Worm (Caenorhabditis elegans) whole organism, L3 larva: ENCODE measurements around the gene M02E1.1.
"Not testable (repeated sequence)": the region's sequence is repeated elsewhere in the genome, so short reads cannot be mapped to it uniquely, and the experiment has no call there.

ENCODE experiments used
- R02D3.7 ChIP-seq: fragments of 150-350 bp; optimal IDR thresholded peaks from 2 replicates; lab custom pipeline; 2014; ENCODE audit warnings: missing biosample characterization, missing genetic modification characterization
- ZK546.5 ChIP-seq: sonication (generic microtip); optimal IDR thresholded peaks from 2 replicates; lab custom pipeline; 2017; ENCODE audit warnings: missing biosample characterization, missing genetic modification characterization
- aly-2 ChIP-seq: fragments of 150-350 bp; optimal IDR thresholded peaks from 2 replicates; lab custom pipeline; 2014; ENCODE audit warnings: missing biosample characterization, missing genetic modification characterization
- ama-1 ChIP-seq: fragments of 150-350 bp; optimal IDR thresholded peaks from 2 replicates; lab custom pipeline; 2018
- ceh-28 ChIP-seq: fragments of 150-350 bp; optimal IDR thresholded peaks from 2 replicates; lab custom pipeline; 2014; ENCODE audit warnings: missing biosample characterization, missing genetic modification reagents, missing genetic modification characterization
- ceh-82 ChIP-seq: fragments of 150-350 bp; optimal IDR thresholded peaks from 2 replicates; lab custom pipeline; 2014; ENCODE audit warnings: missing biosample characterization, missing genetic modification characterization
- ceh-9 ChIP-seq: sonication (generic microtip); optimal IDR thresholded peaks from 2 replicates; lab custom pipeline; 2018; ENCODE audit warnings: missing biosample characterization, missing genetic modification characterization
- daf-12 ChIP-seq: fragments of 150-350 bp; optimal IDR thresholded peaks from 2 replicates; lab custom pipeline; 2014; ENCODE audit warnings: missing biosample characterization, missing genetic modification reagents, missing genetic modification characterization
- egl-27 ChIP-seq: sonication (generic microtip); optimal IDR thresholded peaks from 4 replicates; lab custom pipeline; 2017; ENCODE audit warnings: missing biosample characterization, missing genetic modification reagents, missing genetic modification characterization
- egl-5 ChIP-seq: fragments of 150-350 bp; optimal IDR thresholded peaks from 2 replicates; lab custom pipeline; 2017; ENCODE audit warnings: missing biosample characterization, missing genetic modification reagents, missing genetic modification characterization, inconsistent platforms
- elt-1 ChIP-seq: fragments of 150-350 bp; optimal IDR thresholded peaks from 2 replicates; lab custom pipeline; 2014; ENCODE audit warnings: missing biosample characterization, missing genetic modification characterization
- elt-2 ChIP-seq: sonication (generic microtip); optimal IDR thresholded peaks from 2 replicates; lab custom pipeline; 2016; ENCODE audit warnings: missing genetic modification reagents, mild to moderate bottlenecking, missing genetic modification characterization, missing compliant biosample characterization
- elt-3 ChIP-seq, 3 experiments: fragments of 150-350 bp in 1 of 3; sonication (generic microtip) in 2 of 3; optimal IDR thresholded peaks; 2 replicates in 2 of 3; 4 replicates in 1 of 3; lab custom pipeline; 2014 to 2017; ENCODE audit warnings: missing biosample characterization in 3 of 3, missing genetic modification characterization in 3 of 3
- eor-1 ChIP-seq, 2 experiments: fragments of 150-350 bp; optimal IDR thresholded peaks; 2 replicates each; lab custom pipeline; 2014 to 2018; ENCODE audit warnings: missing biosample characterization in 2 of 2, missing genetic modification characterization in 2 of 2
- fkh-10 ChIP-seq: sonication (generic microtip); optimal IDR thresholded peaks from 2 replicates; lab custom pipeline; 2017; ENCODE audit warnings: missing biosample characterization, missing genetic modification reagents, missing genetic modification characterization
- fkh-2 ChIP-seq: fragments of 150-350 bp; optimal IDR thresholded peaks from 2 replicates; lab custom pipeline; 2014; ENCODE audit warnings: missing biosample characterization, missing genetic modification reagents, missing genetic modification characterization
- fos-1 ChIP-seq: fragments of 150-350 bp; optimal IDR thresholded peaks from 2 replicates; lab custom pipeline; 2014; ENCODE audit warnings: missing biosample characterization, missing genetic modification characterization
- hmg-11 ChIP-seq: sonication (generic microtip); optimal IDR thresholded peaks from 2 replicates; lab custom pipeline; 2016; ENCODE audit warnings: missing genetic modification characterization, missing compliant biosample characterization
- jun-1 ChIP-seq: fragments of 150-350 bp; optimal IDR thresholded peaks from 2 replicates; lab custom pipeline; 2014; ENCODE audit warnings: missing biosample characterization, missing genetic modification reagents, missing genetic modification characterization
- lin-15B ChIP-seq: fragments of 150-350 bp; optimal IDR thresholded peaks from 2 replicates; lab custom pipeline; 2014; ENCODE audit warnings: missing biosample characterization, missing genetic modification characterization
- lin-39 ChIP-seq: fragments of 150-350 bp; optimal IDR thresholded peaks from 2 replicates; lab custom pipeline; 2018; ENCODE audit warnings: missing biosample characterization, missing genetic modification reagents, missing genetic modification characterization
- lsy-12 ChIP-seq: sonication (generic microtip); optimal IDR thresholded peaks from 2 replicates; lab custom pipeline; 2016; ENCODE audit warnings: mild to moderate bottlenecking, missing genetic modification characterization, missing compliant biosample characterization
- mdl-1 ChIP-seq: fragments of 150-350 bp; optimal IDR thresholded peaks from 2 replicates; lab custom pipeline; 2014; ENCODE audit warnings: missing biosample characterization, missing genetic modification characterization
- mml-1 ChIP-seq: fragments of 150-350 bp; sonication (generic microtip); optimal IDR thresholded peaks from 3 replicates; lab custom pipeline; 2014; ENCODE audit warnings: missing biosample characterization, missing genetic modification characterization
- nfya-1 ChIP-seq: sonication (generic microtip); optimal IDR thresholded peaks from 2 replicates; lab custom pipeline; 2017; ENCODE audit warnings: missing genetic modification characterization, mild to moderate bottlenecking, missing compliant biosample characterization, antibody characterized with exemption, moderate library complexity; ENCODE audit not compliant: insufficient read depth
- nhr-11 ChIP-seq: fragments of 150-350 bp; optimal IDR thresholded peaks from 2 replicates; lab custom pipeline; 2014; ENCODE audit warnings: missing biosample characterization, missing genetic modification characterization
- nhr-12 ChIP-seq: fragments of 150-350 bp; optimal IDR thresholded peaks from 2 replicates; lab custom pipeline; 2014; ENCODE audit warnings: missing biosample characterization, missing genetic modification characterization
- nhr-23 ChIP-seq: fragments of 150-350 bp; optimal IDR thresholded peaks from 2 replicates; lab custom pipeline; 2014; ENCODE audit warnings: missing biosample characterization, missing genetic modification reagents, missing genetic modification characterization
- nhr-237 ChIP-seq: fragments of 150-350 bp; optimal IDR thresholded peaks from 2 replicates; lab custom pipeline; 2014; ENCODE audit warnings: missing biosample characterization, missing genetic modification characterization
- nhr-25 ChIP-seq: sonication (generic microtip); optimal IDR thresholded peaks from 2 replicates; lab custom pipeline; 2017; ENCODE audit warnings: missing biosample characterization, missing genetic modification characterization
- nhr-28 ChIP-seq: fragments of 150-350 bp; optimal IDR thresholded peaks from 2 replicates; lab custom pipeline; 2014; ENCODE audit warnings: missing biosample characterization, missing genetic modification characterization
- nhr-43 ChIP-seq: sonication (generic microtip); optimal IDR thresholded peaks from 2 replicates; lab custom pipeline; 2016; ENCODE audit warnings: mild to moderate bottlenecking, missing genetic modification characterization, missing compliant biosample characterization; ENCODE audit not compliant: poor library complexity, severe bottlenecking
- nhr-67 ChIP-seq: fragments of 150-350 bp; optimal IDR thresholded peaks from 2 replicates; lab custom pipeline; 2014; ENCODE audit warnings: missing biosample characterization, missing genetic modification characterization
- nhr-76 ChIP-seq: fragments of 150-350 bp; sonication (generic microtip); optimal IDR thresholded peaks from 5 replicates; lab custom pipeline; 2014; ENCODE audit warnings: missing biosample characterization, missing genetic modification characterization
- nhr-77 ChIP-seq: fragments of 150-350 bp; optimal IDR thresholded peaks from 2 replicates; lab custom pipeline; 2014; ENCODE audit warnings: missing biosample characterization, missing genetic modification characterization
- pha-4 ChIP-seq: fragments of 150-350 bp; optimal IDR thresholded peaks from 2 replicates; lab custom pipeline; 2014; ENCODE audit warnings: missing biosample characterization, missing genetic modification reagents, missing genetic modification characterization
- pqm-1 ChIP-seq: fragments of 150-350 bp; optimal IDR thresholded peaks from 2 replicates; lab custom pipeline; 2017; ENCODE audit warnings: missing biosample characterization, missing genetic modification characterization, inconsistent platforms
- sea-2 ChIP-seq: fragments of 150-350 bp; sonication (generic microtip); optimal IDR thresholded peaks from 4 replicates; lab custom pipeline; 2014; ENCODE audit warnings: missing biosample characterization, missing genetic modification reagents, missing genetic modification characterization
- skn-1 ChIP-seq: fragments of 150-350 bp; optimal IDR thresholded peaks from 2 replicates; lab custom pipeline; 2014; ENCODE audit warnings: missing biosample characterization, missing genetic modification characterization
- snpc-4 ChIP-seq: fragments of 150-350 bp; optimal IDR thresholded peaks from 2 replicates; lab custom pipeline; 2014; ENCODE audit warnings: missing biosample characterization, missing genetic modification characterization
- tbx-2 ChIP-seq: sonication (generic microtip); optimal IDR thresholded peaks from 2 replicates; lab custom pipeline; 2016; ENCODE audit warnings: mild to moderate bottlenecking, missing genetic modification characterization, missing compliant biosample characterization
- unc-39 ChIP-seq: sonication (generic microtip); optimal IDR thresholded peaks from 4 replicates; lab custom pipeline; 2017; ENCODE audit warnings: missing biosample characterization, missing genetic modification characterization
- unc-62 ChIP-seq: fragments of 150-350 bp; sonication (generic microtip); optimal IDR thresholded peaks from 4 replicates; lab custom pipeline; 2014; ENCODE audit warnings: missing biosample characterization, missing genetic modification reagents, missing genetic modification characterization
- zag-1 ChIP-seq: fragments of 150-350 bp; optimal IDR thresholded peaks from 2 replicates; lab custom pipeline; 2014; ENCODE audit warnings: missing biosample characterization, missing genetic modification characterization
- ztf-11 ChIP-seq: fragments of 150-350 bp; optimal IDR thresholded peaks from 2 replicates; lab custom pipeline; 2014; ENCODE audit warnings: missing biosample characterization, missing genetic modification characterization
- ztf-4 ChIP-seq: fragments of 150-350 bp; optimal IDR thresholded peaks from 2 replicates; lab custom pipeline; 2014; ENCODE audit warnings: missing biosample characterization, missing genetic modification characterization

The M02E1.1 gene

ce11 chrX:347117-347516, 21.2 kb downstream of the M02E1.1 start, which contains the start of gene C04E7.3:
C04E7.3 (minus strand) TSS chrX:347217.
- TF ChIP-seq elt-1 (tag; lab: Kevin White, UChicago); nfya-1; ceh-28 (tag; lab: Kevin White, UChicago): not testable (repeated sequence)

- TF ChIP-seq nhr-12 (tag; lab: Kevin White, UChicago) = no peak
- no peak for TF ChIP-seq elt-1 (tag; lab: Kevin White, UChicago)
- peak; percentile 12 for TF ChIP-seq elt-2
- TF ChIP-seq ztf-11 (tag; lab: Kevin White, UChicago) = no peak
- peak; percentile 66 for TF ChIP-seq egl-5 (tag; lab: Kevin White, UChicago)
- no peak for TF ChIP-seq mml-1 (tag; lab: Kevin White, UChicago)
- TF ChIP-seq eor-1 (tag; optimal IDR thresholded peaks at IDR 0.05; lab: Kevin White, UChicago) = no peak
- TF ChIP-seq jun-1 (tag; lab: Kevin White, UChicago) = no peak
- TF ChIP-seq ceh-82 (tag; lab: Kevin White, UChicago) = no peak
- TF ChIP-seq mdl-1 (tag; lab: Kevin White, UChicago) = no peak
- no peak for TF ChIP-seq ama-1 (lab: Kevin White, UChicago)
- TF ChIP-seq ceh-28 (tag; lab: Kevin White, UChicago) = peak; percentile 52
- no peak for TF ChIP-seq fos-1
- TF ChIP-seq elt-3 (tag; optimal IDR thresholded peaks at IDR 0.05; lab: Kevin White, UChicago) = no peak
- no peak for TF ChIP-seq egl-27 (tag; lab: Kevin White, UChicago)
- TF ChIP-seq nhr-23 (tag; lab: Kevin White, UChicago) = no peak
- TF ChIP-seq tbx-2 (tag; lab: Kevin White, UChicago) = no peak
- no peak for TF ChIP-seq nhr-237 (tag; lab: Kevin White, UChicago)
- no peak for TF ChIP-seq ztf-4
- TF ChIP-seq daf-12 (tag; lab: Kevin White, UChicago) = no peak
- TF ChIP-seq nhr-43 (tag; lab: Kevin White, UChicago) = no peak
- no peak for TF ChIP-seq nhr-76 (tag; lab: Kevin White, UChicago)
- TF ChIP-seq ceh-9 = no peak
- peak; percentile 57 for TF ChIP-seq lin-39 (tag; lab: Kevin White, UChicago)
- no peak for TF ChIP-seq nhr-11 (tag; lab: Kevin White, UChicago)
- TF ChIP-seq lsy-12 (tag; lab: Kevin White, UChicago) = no peak
- TF ChIP-seq pha-4 = peak; percentile 14
- TF ChIP-seq pqm-1 (tag; lab: Kevin White, UChicago) = no peak
- TF ChIP-seq nfya-1 = peak; percentile 53
- no peak for TF ChIP-seq fkh-10 (GFP tag; lab: Kevin White, UChicago)
- no peak for TF ChIP-seq snpc-4 (tag; lab: Kevin White, UChicago)
- no peak for TF ChIP-seq nhr-77 (tag; lab: Kevin White, UChicago)
- TF ChIP-seq ZK546.5 = no peak
- TF ChIP-seq unc-39 (tag; lab: Kevin White, UChicago) = no peak
- TF ChIP-seq nhr-28 (tag; lab: Kevin White, UChicago) = no peak
- peak; percentile 40 for TF ChIP-seq hmg-11 (tag; lab: Kevin White, UChicago)
- no peak for TF ChIP-seq nhr-67 (tag; lab: Kevin White, UChicago)
Measured at ce11 chrX:348141-348540, 22.2 kb downstream of the M02E1.1 start.

- TF ChIP-seq lin-15B (tag; lab: Kevin White, UChicago) (peak; percentile 53), nhr-25 (tag; lab: Kevin White, UChicago) (peak; percentile 71), nhr-67 (tag; lab: Kevin White, UChicago) (no peak), skn-1 (tag; lab: Kevin White, UChicago) (peak; percentile 85), unc-62 (peak; percentile 26), egl-5 (tag; lab: Kevin White, UChicago) (peak; percentile 71), lin-39 (tag; lab: Kevin White, UChicago) (peak; percentile 79), nhr-237 (tag; lab: Kevin White, UChicago) (no peak), fkh-2 (tag; lab: Kevin White, UChicago) (no peak), jun-1 (tag; lab: Kevin White, UChicago) (peak; percentile 69), hmg-11 (tag; lab: Kevin White, UChicago) (peak; percentile 98), mdl-1 (tag; lab: Kevin White, UChicago) (peak; percentile 52), ceh-9 (no peak), ZK546.5 (no peak), nhr-43 (tag; lab: Kevin White, UChicago) (peak; percentile 75), ceh-28 (tag; lab: Kevin White, UChicago) (peak; percentile 20), snpc-4 (tag; lab: Kevin White, UChicago) (peak; percentile 36), elt-2 (peak; percentile 61), nfya-1 (peak; percentile 87), nhr-11 (tag; lab: Kevin White, UChicago) (peak; percentile 28), nhr-77 (tag; lab: Kevin White, UChicago) (no peak), ceh-82 (tag; lab: Kevin White, UChicago) (peak; percentile 67), daf-12 (tag; lab: Kevin White, UChicago) (no peak), nhr-23 (tag; lab: Kevin White, UChicago) (peak; percentile 67), nhr-28 (tag; lab: Kevin White, UChicago) (peak; percentile 64), aly-2 (tag; lab: Kevin White, UChicago) (no peak), sea-2 (no peak), R02D3.7 (tag; lab: Kevin White, UChicago) (no peak), zag-1 (no peak), egl-27 (tag; lab: Kevin White, UChicago) (peak; percentile 42), pqm-1 (tag; lab: Kevin White, UChicago) (peak; percentile 50), fkh-10 (GFP tag; lab: Kevin White, UChicago) (peak; percentile 74)
Measured at ce11 chrX:353134-353669, 27.3 kb downstream of the M02E1.1 start, which contains the start of gene sor-3. sor-3 (plus strand) TSS chrX:353619.
